Worm (Caenorhabditis elegans): ENCODE data around the gene F59A6.12.

DNA sequence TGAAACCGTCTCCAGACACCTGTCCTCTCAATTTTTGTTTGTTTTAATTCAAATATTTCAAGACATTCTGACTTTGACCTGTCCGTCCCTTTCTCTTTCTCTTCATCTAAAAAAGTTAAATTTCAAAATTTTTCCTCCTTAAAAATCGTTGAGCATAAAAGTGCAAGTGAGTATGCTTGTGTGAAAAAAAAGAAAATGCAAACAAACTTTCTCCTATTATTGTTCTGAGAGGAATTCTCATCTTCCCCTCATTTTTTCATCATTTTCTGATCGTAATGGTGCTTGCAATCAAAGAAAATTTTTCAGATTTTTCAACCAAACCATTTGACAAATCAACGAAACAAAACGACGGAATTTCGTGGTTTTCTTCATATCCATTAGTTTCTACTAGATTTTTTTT, 43.0 kb downstream of the F59A6.12 start, which contains the start of gene shc-2:
- TF ChIP-seq snu-23 (GFP tag; optimal IDR thresholded peaks at IDR 0.05) (no peak), nhr-28 (tag; optimal IDR thresholded peaks at IDR 0.05) (no peak), mef-2 (tag; optimal IDR thresholded peaks at IDR 0.05) (no peak), ama-1 (optimal IDR thresholded peaks at IDR 0.05) (no peak), ces-1 (GFP tag; optimal IDR thresholded peaks at IDR 0.05) (no peak), snpc-4 (tag; optimal IDR thresholded peaks at IDR 0.05) (no peak), lin-15B (tag; optimal IDR thresholded peaks at IDR 0.05) (no peak), nhr-77 (tag; optimal IDR thresholded peaks at IDR 0.05) (no peak), grh-1 (GFP tag; IDR thresholded peaks at IDR 0.05) (no peak), sup-37 (GFP tag; optimal IDR thresholded peaks at IDR 0.05) (no peak), ceh-82 (tag; optimal IDR thresholded peaks at IDR 0.05) (no peak)

All from whole organism, L1 larva.